Fruit fly (Drosophila melanogaster) ovary, adult (tissue): Measurements from ENCODE around the gene repo.

Experiments used
- CG17801 ChIP-seq: fragments of 200-800 bp; optimal IDR thresholded peaks from 2 replicates; lab custom pipeline; 2019; ENCODE audit warnings: missing biosample characterization, mild to moderate bottlenecking, missing genetic modification characterization, moderate library complexity; ENCODE audit not compliant: partially characterized antibody

The repo gene

dm6 chr3R:18235879-18236278, at the start of gene repo:
repo (plus strand) TSS chr3R:18236192.
- no peak for TF ChIP-seq CG17801

- peak; percentile 85 for TF ChIP-seq CG17801
Measured at dm6 chr3R:18188702-18189125, 47.3 kb upstream of the repo start, which contains the start of the genes CG12321 and MED17. CG12321 (minus strand) TSS chr3R:18188707. MED17 (plus strand) TSS chr3R:18189072.

- no peak for TF ChIP-seq CG17801
Measured at dm6 chr3R:18191867-18192266, 44.1 kb upstream of the repo start, which contains the start of gene CG14313. CG14313 (minus strand) TSS chr3R:18191967.

- TF ChIP-seq CG17801 = no peak
Measured at dm6 chr3R:18195295-18195694, 40.7 kb upstream of the repo start.

dm6 chr3R:18196622-18196990, 39.4 kb upstream of the repo start:
- TF ChIP-seq CG17801 = no peak

dm6 chr3R:18196991-18197801, 38.8 kb upstream of the repo start:
- TF ChIP-seq CG17801 = peak; percentile 93

dm6 chr3R:18197802-18198148, 38.2 kb upstream of the repo start:
- no peak for TF ChIP-seq CG17801

dm6 chr3R:18198518-18199118, 37.4 kb upstream of the repo start:
- peak; percentile 61 for TF ChIP-seq CG17801

dm6 chr3R:18199177-18199884, 36.7 kb upstream of the repo start, which contains the start of the genes Ssdp and CG7985:
Ssdp (minus strand) TSS chr3R:18199595.
CG7985 (plus strand) TSS chr3R:18199857.
- TF ChIP-seq CG17801 = no peak

- TF ChIP-seq CG17801 = no peak
Measured at dm6 chr3R:18199885-18200249, 36.1 kb upstream of the repo start.

- TF ChIP-seq CG17801 = no peak
Measured at dm6 chr3R:18208479-18208878, 27.5 kb upstream of the repo start, which contains the start of gene CG44158. CG44158 (plus strand) TSS chr3R:18208779.

dm6 chr3R:18215300-18215699, 20.7 kb upstream of the repo start:
- peak; percentile 36 for TF ChIP-seq CG17801

- no peak for TF ChIP-seq CG17801
Measured at dm6 chr3R:18215900-18216299, 20.1 kb upstream of the repo start, which contains the start of gene CG14314. CG14314 (plus strand) TSS chr3R:18216142.

dm6 chr3R:18220211-18220749, 15.7 kb upstream of the repo start, which contains the start of the genes CG7988 and CG7183:
CG7988 (plus strand) TSS chr3R:18220526.
CG7183 (minus strand) TSS chr3R:18220699.
- TF ChIP-seq CG17801 = peak; percentile 98

dm6 chr3R:18223434-18223833, 12.6 kb upstream of the repo start, which contains the start of the genes mTerf5 and Non3:
mTerf5 (minus strand) TSS chr3R:18223682.
Non3 (plus strand) TSS chr3R:18223722.
- TF ChIP-seq CG17801 = peak; percentile 73

dm6 chr3R:18226043-18226808, 9.8 kb upstream of the repo start, which contains the start of the genes CG7168 and Mdh2:
CG7168 (minus strand) TSS chr3R:18226082.
Mdh2 (plus strand) TSS chr3R:18226396.
- TF ChIP-seq CG17801 = peak; percentile 12
